Worm (Caenorhabditis elegans) whole organism, early embryonic: ENCODE data around the gene Y38H8A.2.
"Not testable (repeated sequence)": the region's sequence is repeated elsewhere in the genome, so short reads cannot be mapped to it uniquely, and the experiment has no call there.

ENCODE experiments used
- F13C5.2 ChIP-seq: sonication (generic microtip); optimal IDR thresholded peaks from 2 replicates; lab custom pipeline; 2017; ENCODE audit warnings: mild to moderate bottlenecking, missing genetic modification characterization, inconsistent platforms, missing compliant biosample characterization
- aly-1 ChIP-seq: sonication (generic microtip); optimal IDR thresholded peaks from 2 replicates; lab custom pipeline; 2016; ENCODE audit warnings: missing genetic modification characterization, missing compliant biosample characterization
- ama-1 ChIP-seq: fragments of 150-350 bp; optimal IDR thresholded peaks from 2 replicates; lab custom pipeline; 2014
- flt-1 ChIP-seq: fragments of 200-800 bp; sonication (Bioruptor generic); IDR thresholded peaks from 2 replicates; pipeline ENCODE4 v1.3.6; 2022; ENCODE audit warnings: missing genetic modification characterization, missing compliant biosample characterization
- hmbx-1 ChIP-seq: sonication (generic microtip); optimal IDR thresholded peaks from 2 replicates; lab custom pipeline; 2016; ENCODE audit warnings: mild to moderate bottlenecking, missing genetic modification characterization, missing compliant biosample characterization
- hmg-4 ChIP-seq: fragments of 200-800 bp; sonication (Bioruptor generic); optimal IDR thresholded peaks from 2 replicates; lab custom pipeline; 2018; ENCODE audit warnings: mild to moderate bottlenecking, missing genetic modification characterization, missing compliant biosample characterization
- hnd-1 ChIP-seq: sonication (generic microtip); optimal IDR thresholded peaks from 2 replicates; lab custom pipeline; 2016; ENCODE audit warnings: missing genetic modification characterization, missing compliant biosample characterization
- tbx-11 ChIP-seq: fragments of 200-800 bp; sonication (Bioruptor generic); IDR thresholded peaks from 2 replicates; pipeline ENCODE4 v1.3.6; 2022; ENCODE audit warnings: missing genetic modification characterization, missing compliant biosample characterization
- tbx-37 ChIP-seq: fragments of 200-800 bp; sonication (Bioruptor generic); conservative IDR thresholded peaks from 2 replicates; pipeline ENCODE4 v1.3.6; 2022; ENCODE audit warnings: missing genetic modification reagents, missing genetic modification characterization, missing compliant biosample characterization

- not testable (repeated sequence) for TF ChIP-seq aly-1 (tag; lab: Kevin White, UChicago); hnd-1 (tag; lab: Kevin White, UChicago); ama-1 (lab: Kevin White, UChicago); hmg-4 (GFP tag; lab: Kevin White, UChicago); flt-1 (GFP tag; lab: Robert Waterston, UW); tbx-37 (GFP tag; lab: Robert Waterston, UW); F13C5.2; hmbx-1 (tag; lab: Kevin White, UChicago); tbx-11 (GFP tag; lab: Robert Waterston, UW)
These were observed 30.7 kb upstream of the Y38H8A.2 start for ce11 chrIV:13443543-13443942.
